Worm (Caenorhabditis elegans): Measurements from ENCODE around the gene nhr-133.

nhr-133 gene

DNA sequence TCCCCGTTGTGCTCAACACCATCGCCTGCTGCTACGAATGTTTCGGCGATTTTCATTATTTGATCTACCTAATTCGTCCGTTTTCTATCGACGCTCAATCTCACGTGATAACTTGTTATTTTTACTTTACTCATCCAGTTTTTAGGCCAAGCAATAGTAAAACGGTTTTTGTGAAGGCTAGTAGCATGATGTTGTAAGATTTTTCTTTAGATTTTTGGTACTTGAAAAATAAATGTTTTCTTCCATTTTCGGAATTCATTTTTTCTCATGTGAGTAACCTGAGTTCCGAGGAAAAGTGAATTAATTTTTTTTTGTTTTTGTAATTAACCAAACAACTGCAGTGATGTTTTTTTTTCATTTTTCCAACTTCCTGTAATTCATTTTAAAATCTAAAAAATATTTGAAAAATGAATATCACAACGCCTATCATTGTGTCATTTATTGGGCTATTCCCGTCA, 34.6 kb downstream of the nhr-133 start, which contains the start of gene srbc-17:
Gene srbc-17 (plus strand): TSS at position 408 of the 458 bp plus-strand sequence.
- TF ChIP-seq unc-62 (GFP tag; optimal IDR thresholded peaks at IDR 0.05): no peak
- no peak for TF ChIP-seq nhr-23 (tag; optimal IDR thresholded peaks at IDR 0.05)
- no peak for TF ChIP-seq R02D3.7 (tag; optimal IDR thresholded peaks at IDR 0.05)
- TF ChIP-seq nhr-25 (tag; optimal IDR thresholded peaks at IDR 0.05): no peak
- no peak for TF ChIP-seq zag-1 (tag; optimal IDR thresholded peaks at IDR 0.05)
- TF ChIP-seq lsy-2 (tag; optimal IDR thresholded peaks at IDR 0.05): no peak
- TF ChIP-seq dmd-4 (tag; optimal IDR thresholded peaks at IDR 0.05): no peak
- TF ChIP-seq nhr-12 (tag; optimal IDR thresholded peaks at IDR 0.05): no peak
- TF ChIP-seq C34F6.9 (tag; optimal IDR thresholded peaks at IDR 0.05): no peak
- no peak for TF ChIP-seq snpc-4 (tag; optimal IDR thresholded peaks at IDR 0.05)
- no peak for TF ChIP-seq nhr-10 (tag; optimal IDR thresholded peaks at IDR 0.05)
- TF ChIP-seq mbf-1 (tag; optimal IDR thresholded peaks at IDR 0.05): no peak
- TF ChIP-seq sem-4 (tag; optimal IDR thresholded peaks at IDR 0.05): no peak
- TF ChIP-seq nhr-11 (tag; optimal IDR thresholded peaks at IDR 0.05): no peak
- no peak for TF ChIP-seq sma-9 (GFP tag; optimal IDR thresholded peaks at IDR 0.05)
- TF ChIP-seq sma-9 (tag; optimal IDR thresholded peaks at IDR 0.05): no peak
- no peak for TF ChIP-seq mdl-1 (tag; optimal IDR thresholded peaks at IDR 0.05)
- TF ChIP-seq ztf-11 (tag; optimal IDR thresholded peaks at IDR 0.05): no peak
- no peak for TF ChIP-seq unc-55 (GFP tag; optimal IDR thresholded peaks at IDR 0.05)
- no peak for TF ChIP-seq F13H6.1 (tag; optimal IDR thresholded peaks at IDR 0.05)

DNA sequence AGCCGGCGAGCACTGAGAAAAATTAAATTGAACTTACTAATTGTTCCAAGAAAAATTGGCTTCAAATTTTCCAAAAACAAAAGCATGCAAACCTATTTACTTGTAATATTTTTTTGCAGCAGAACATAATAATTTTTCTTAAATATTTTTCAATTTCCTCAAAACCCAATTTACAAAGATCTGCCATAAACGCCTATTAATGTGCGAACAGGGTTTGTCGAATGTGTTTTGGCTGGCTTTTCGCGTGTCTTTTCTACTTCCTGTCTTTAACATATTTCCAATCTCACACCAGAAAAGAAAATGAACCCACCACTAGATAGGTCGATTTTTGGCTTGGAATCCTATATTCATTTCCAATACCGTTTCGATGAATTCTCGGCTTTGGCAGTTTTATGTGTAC, 36.7 kb downstream of the nhr-133 start, which contains the start of gene C45H4.18:
Gene C45H4.18 (plus strand): TSS at position 301 of the 400 bp plus-strand sequence.
- TF ChIP-seq zag-1 (tag; optimal IDR thresholded peaks at IDR 0.05): no peak
- TF ChIP-seq aly-2 (tag; optimal IDR thresholded peaks at IDR 0.05): no peak
- TF ChIP-seq mbf-1 (tag; optimal IDR thresholded peaks at IDR 0.05): no peak
- TF ChIP-seq nhr-21 (tag; optimal IDR thresholded peaks at IDR 0.05): no peak
- no peak for TF ChIP-seq ama-1 (optimal IDR thresholded peaks at IDR 0.05)
- no peak for TF ChIP-seq mab-5 (tag; optimal IDR thresholded peaks at IDR 0.05)
- no peak for TF ChIP-seq R02D3.7 (tag; optimal IDR thresholded peaks at IDR 0.05)
- no peak for TF ChIP-seq dmd-4 (tag; optimal IDR thresholded peaks at IDR 0.05)
- TF ChIP-seq snpc-4 (tag; optimal IDR thresholded peaks at IDR 0.05): no peak
- TF ChIP-seq nhr-129 (tag; optimal IDR thresholded peaks at IDR 0.05): no peak
- TF ChIP-seq mdl-1 (tag; optimal IDR thresholded peaks at IDR 0.05): no peak
- no peak for TF ChIP-seq unc-39 (tag; optimal IDR thresholded peaks at IDR 0.05)
- TF ChIP-seq ztf-11 (tag; optimal IDR thresholded peaks at IDR 0.05): no peak
- no peak for TF ChIP-seq skn-1 (tag; optimal IDR thresholded peaks at IDR 0.05)
- TF ChIP-seq unc-62 (GFP tag; optimal IDR thresholded peaks at IDR 0.05): no peak
- no peak for TF ChIP-seq sma-3 (GFP tag; optimal IDR thresholded peaks at IDR 0.05)
- no peak for TF ChIP-seq nhr-23 (tag; optimal IDR thresholded peaks at IDR 0.05)
- no peak for TF ChIP-seq unc-55 (GFP tag; optimal IDR thresholded peaks at IDR 0.05)
- TF ChIP-seq C34F6.9 (tag; optimal IDR thresholded peaks at IDR 0.05): no peak
- no peak for TF ChIP-seq sma-9 (GFP tag; optimal IDR thresholded peaks at IDR 0.05)
- TF ChIP-seq sma-9 (tag; optimal IDR thresholded peaks at IDR 0.05): no peak

ce11 chrV:2174465-2174864, 37.5 kb downstream of the nhr-133 start:
- TF ChIP-seq mdl-1 (tag; optimal IDR thresholded peaks at IDR 0.05) (no peak), nhr-25 (tag; optimal IDR thresholded peaks at IDR 0.05) (no peak), unc-39 (tag; optimal IDR thresholded peaks at IDR 0.05) (no peak), sma-3 (GFP tag; optimal IDR thresholded peaks at IDR 0.05) (no peak), nhr-237 (tag; optimal IDR thresholded peaks at IDR 0.05) (no peak), ZK546.5 (tag; optimal IDR thresholded peaks at IDR 0.05) (no peak), unc-55 (GFP tag; optimal IDR thresholded peaks at IDR 0.05) (no peak), Y55F3AM.14 (GFP tag; optimal IDR thresholded peaks at IDR 0.05) (no peak), lin-11 (tag; optimal IDR thresholded peaks at IDR 0.05) (no peak), skn-1 (tag; optimal IDR thresholded peaks at IDR 0.05) (no peak), mab-5 (tag; optimal IDR thresholded peaks at IDR 0.05) (no peak), aly-2 (tag; optimal IDR thresholded peaks at IDR 0.05) (no peak), ceh-82 (tag; optimal IDR thresholded peaks at IDR 0.05) (no peak), gmeb-1 (tag; optimal IDR thresholded peaks at IDR 0.05) (no peak), ztf-4 (tag; optimal IDR thresholded peaks at IDR 0.05) (no peak)

DNA sequence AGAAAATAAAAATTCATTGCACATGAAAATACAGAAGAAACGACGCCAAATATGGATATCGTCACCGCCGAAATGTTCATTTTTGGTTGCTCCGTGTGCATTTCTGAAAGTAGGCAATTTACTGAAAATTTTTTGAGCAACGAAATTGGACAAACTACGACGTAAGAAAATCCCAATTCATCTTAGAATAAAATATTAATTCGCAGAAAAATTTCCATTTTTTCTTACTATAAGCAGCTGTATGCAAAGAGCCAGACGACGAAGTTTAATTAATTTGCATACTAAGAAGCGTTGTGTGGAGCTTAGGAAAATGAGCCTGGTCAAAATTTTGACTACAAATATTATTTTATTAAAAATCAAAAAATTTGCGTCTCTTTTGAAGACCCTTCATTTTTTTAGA, 45.2 kb downstream of the nhr-133 start, which contains the start of gene srbc-19:
Gene srbc-19 (minus strand): TSS at position 101 of the 400 bp plus-strand sequence.
- TF ChIP-seq nhr-10 (tag; optimal IDR thresholded peaks at IDR 0.05) (no peak), nhr-237 (tag; optimal IDR thresholded peaks at IDR 0.05) (no peak), zag-1 (tag; optimal IDR thresholded peaks at IDR 0.05) (no peak), mdl-1 (tag; optimal IDR thresholded peaks at IDR 0.05) (no peak), lsy-2 (tag; optimal IDR thresholded peaks at IDR 0.05) (no peak), mab-5 (tag; optimal IDR thresholded peaks at IDR 0.05) (no peak), nhr-12 (tag; optimal IDR thresholded peaks at IDR 0.05) (no peak), sma-3 (GFP tag; optimal IDR thresholded peaks at IDR 0.05) (no peak), ceh-82 (tag; optimal IDR thresholded peaks at IDR 0.05) (no peak), nhr-25 (tag; optimal IDR thresholded peaks at IDR 0.05) (no peak), Y55F3AM.14 (GFP tag; optimal IDR thresholded peaks at IDR 0.05) (no peak), nhr-77 (tag; optimal IDR thresholded peaks at IDR 0.05) (no peak), lin-39 (tag; optimal IDR thresholded peaks at IDR 0.05) (no peak), crh-2 (tag; optimal IDR thresholded peaks at IDR 0.05) (no peak), aly-2 (tag; optimal IDR thresholded peaks at IDR 0.05) (no peak), lin-13 (GFP tag; optimal IDR thresholded peaks at IDR 0.05) (no peak), alr-1 (tag; optimal IDR thresholded peaks at IDR 0.05) (no peak), R02D3.7 (tag; optimal IDR thresholded peaks at IDR 0.05) (no peak)
